Fruit fly (Drosophila melanogaster) whole organism, embryonic: Measurements from ENCODE around the gene Leash.

ENCODE experiments used
- Atf3 ChIP-seq: fragments of 200-800 bp; sonication (Bioruptor generic); optimal IDR thresholded peaks from 3 replicates; lab custom pipeline; 2016; ENCODE audit warnings: missing biosample characterization, missing genetic modification characterization
- Atf6 ChIP-seq: fragments of 200-800 bp; sonication (Bioruptor generic); IDR thresholded peaks from 2 replicates; pipeline ENCODE4 v1.3.6; 2022; ENCODE audit warnings: missing biosample characterization, missing genetic modification characterization
- Awh ChIP-seq: fragments of 200-800 bp; sonication (Bioruptor generic); IDR thresholded peaks from 2 replicates; pipeline ENCODE4, ENCODE4 v1.3.6; 2022; ENCODE audit warnings: missing biosample characterization, missing genetic modification characterization
- CG10321 ChIP-seq: fragments of 200-800 bp; sonication (Bioruptor generic); IDR thresholded peaks from 2 replicates; pipeline ENCODE4 v1.3.6; 2022; ENCODE audit warnings: missing biosample characterization, missing genetic modification characterization
- CG12219 ChIP-seq: fragments of 200-800 bp; sonication (Bioruptor generic); optimal IDR thresholded peaks from 3 replicates; lab custom pipeline; 2018; ENCODE audit warnings: missing biosample characterization, mild to moderate bottlenecking, missing genetic modification characterization
- CG12391 ChIP-seq: fragments of 200-800 bp; sonication (Bioruptor generic); optimal IDR thresholded peaks from 3 replicates; lab custom pipeline; 2018; ENCODE audit warnings: missing biosample characterization, mild to moderate bottlenecking, missing genetic modification characterization, moderate library complexity
- CG13123 ChIP-seq: fragments of 200-800 bp; sonication (Bioruptor generic); optimal IDR thresholded peaks from 2 replicates; lab custom pipeline; 2016; ENCODE audit warnings: missing biosample characterization, missing genetic modification characterization
- CG13775 ChIP-seq: fragments of 200-800 bp; sonication (Bioruptor generic); optimal IDR thresholded peaks from 3 replicates; lab custom pipeline; 2017; ENCODE audit warnings: missing biosample characterization, mild to moderate bottlenecking, missing genetic modification characterization
- CG13894 ChIP-seq: fragments of 200-800 bp; sonication (Bioruptor generic); optimal IDR thresholded peaks from 3 replicates; lab custom pipeline; 2018; ENCODE audit warnings: missing biosample characterization, mild to moderate bottlenecking, missing genetic modification characterization, moderate library complexity
- CG14014 ChIP-seq: fragments of 200-800 bp; sonication (Bioruptor generic); IDR thresholded peaks from 2 replicates; pipeline ENCODE4 v1.3.6; 2022; ENCODE audit warnings: missing biosample characterization, missing genetic modification characterization
- CG14667 ChIP-seq: fragments of 200-800 bp; sonication (Bioruptor generic); IDR thresholded peaks from 2 replicates; pipeline ENCODE4 v1.3.6; 2022; ENCODE audit warnings: missing biosample characterization, missing genetic modification characterization
- CG15479 ChIP-seq: fragments of 200-800 bp; sonication (Bioruptor generic); optimal IDR thresholded peaks from 3 replicates; lab custom pipeline; 2019; ENCODE audit warnings: missing biosample characterization, mild to moderate bottlenecking, missing genetic modification characterization, moderate library complexity
- CG16815 ChIP-seq: fragments of 200-800 bp; sonication (Bioruptor generic); optimal IDR thresholded peaks from 3 replicates; lab custom pipeline; 2017; ENCODE audit warnings: missing biosample characterization, mild to moderate bottlenecking, missing genetic modification characterization
- CG2678 ChIP-seq: fragments of 200-800 bp; sonication (Bioruptor generic); optimal IDR thresholded peaks from 3 replicates; lab custom pipeline; 2019; ENCODE audit warnings: missing biosample characterization, mild to moderate bottlenecking, missing genetic modification characterization, moderate library complexity
- CG30020 ChIP-seq: fragments of 200-800 bp; optimal IDR thresholded peaks from 2 replicates; lab custom pipeline; 2019; ENCODE audit warnings: missing biosample characterization, mild to moderate bottlenecking, missing genetic modification characterization, moderate library complexity
- CG33557 ChIP-seq: fragments of 200-800 bp; sonication (Bioruptor generic); optimal IDR thresholded peaks from 2 replicates; lab custom pipeline; 2019; ENCODE audit warnings: missing biosample characterization, mild to moderate bottlenecking, missing genetic modification characterization, moderate library complexity
- CG34376 ChIP-seq: fragments of 200-800 bp; sonication (Bioruptor generic); optimal IDR thresholded peaks from 2 replicates; lab custom pipeline; 2018; ENCODE audit warnings: missing biosample characterization, mild to moderate bottlenecking, missing genetic modification characterization
- CG6683 ChIP-seq: fragments of 200-800 bp; sonication (Bioruptor generic); optimal IDR thresholded peaks from 2 replicates; lab custom pipeline; 2017; ENCODE audit warnings: missing biosample characterization, mild to moderate bottlenecking, missing genetic modification characterization, missing genetic modification reagents
- CG6813 ChIP-seq: fragments of 200-800 bp; sonication (Bioruptor generic); optimal IDR thresholded peaks from 2 replicates; lab custom pipeline; 2017; ENCODE audit warnings: missing biosample characterization, missing genetic modification characterization, mild to moderate bottlenecking, moderate library complexity, missing genetic modification reagents
- CG7839 ChIP-seq: fragments of 200-800 bp; sonication (Bioruptor generic); optimal IDR thresholded peaks from 3 replicates; lab custom pipeline; 2018; ENCODE audit warnings: missing biosample characterization, mild to moderate bottlenecking, missing genetic modification characterization, moderate library complexity
- CG9609 ChIP-seq: fragments of 200-800 bp; sonication (Bioruptor generic); optimal IDR thresholded peaks from 3 replicates; lab custom pipeline; 2016; ENCODE audit warnings: missing biosample characterization, missing genetic modification characterization
- D19B ChIP-seq: fragments of 200-800 bp; sonication (Bioruptor generic); optimal IDR thresholded peaks from 2 replicates; lab custom pipeline; 2017; ENCODE audit warnings: missing biosample characterization, mild to moderate bottlenecking, missing genetic modification characterization
- Deaf1 ChIP-seq: fragments of 200-800 bp; optimal IDR thresholded peaks from 3 replicates; lab custom pipeline; 2019; ENCODE audit warnings: missing biosample characterization, mild to moderate bottlenecking, missing genetic modification characterization, moderate library complexity
- Dref ChIP-seq: fragments of 200-800 bp; sonication (Bioruptor generic); IDR thresholded peaks from 2 replicates; pipeline ENCODE4 v1.3.6; 2022; ENCODE audit warnings: missing biosample characterization, missing genetic modification characterization
- HmgD ChIP-seq: fragments of 200-800 bp; sonication (Bioruptor generic); optimal IDR thresholded peaks from 3 replicates; lab custom pipeline; 2016; ENCODE audit warnings: missing biosample characterization, missing genetic modification characterization
- Hmr ChIP-seq: fragments of 200-800 bp; sonication (Bioruptor generic); optimal IDR thresholded peaks from 3 replicates; lab custom pipeline; 2017; ENCODE audit warnings: mild to moderate bottlenecking, missing biosample characterization, missing genetic modification reagents, missing genetic modification characterization
- Oli ChIP-seq: fragments of 200-800 bp; sonication (Bioruptor generic); optimal IDR thresholded peaks from 2 replicates; lab custom pipeline; 2018; ENCODE audit warnings: missing biosample characterization, mild to moderate bottlenecking, missing genetic modification characterization, moderate library complexity
- Opbp ChIP-seq: fragments of 200-800 bp; sonication (Bioruptor generic); IDR thresholded peaks from 3 replicates; pipeline ENCODE4 v1.3.6; 2022; ENCODE audit warnings: missing biosample characterization, missing genetic modification characterization; ENCODE audit not compliant: partially characterized antibody
- Side ChIP-seq: fragments of 200-800 bp; sonication (Bioruptor generic); optimal IDR thresholded peaks from 2 replicates; lab custom pipeline; 2016; ENCODE audit warnings: missing biosample characterization, missing genetic modification characterization
- Trl ChIP-seq, 3 experiments: fragments of >200 bp in 2 of 3; fragments of 200-800 bp in 1 of 3; sonication (Bioruptor generic) in 1 of 3; optimal IDR thresholded peaks; 2 replicates in 1 of 3; 3 replicates in 2 of 3; lab custom pipeline; 2016 to 2017; ENCODE audit warnings: missing biosample characterization in 1 of 3, missing genetic modification characterization in 1 of 3
- ab ChIP-seq: fragments of 200-800 bp; sonication (Bioruptor generic); optimal IDR thresholded peaks from 2 replicates; lab custom pipeline; 2016; ENCODE audit warnings: missing biosample characterization, missing genetic modification characterization
- abd-A ChIP-seq: fragments of 200-800 bp; sonication (Bioruptor generic); optimal IDR thresholded peaks from 3 replicates; lab custom pipeline; 2019; ENCODE audit warnings: missing biosample characterization, mild to moderate bottlenecking, missing genetic modification characterization, moderate library complexity
- dati ChIP-seq: fragments of 200-800 bp; sonication (Bioruptor generic); IDR thresholded peaks from 2 replicates; pipeline ENCODE4 v1.3.6; 2022; ENCODE audit warnings: missing biosample characterization, missing genetic modification characterization
- dysf ChIP-seq: fragments of 200-800 bp; sonication (Bioruptor generic); IDR thresholded peaks from 3 replicates; pipeline ENCODE4 v1.3.6; 2022; ENCODE audit warnings: missing biosample characterization, missing genetic modification characterization
- esg ChIP-seq: fragments of 200-800 bp; sonication (Bioruptor generic); conservative IDR thresholded peaks from 2 replicates; pipeline ENCODE4 v1.3.6; 2022; ENCODE audit warnings: missing biosample characterization, missing genetic modification characterization
- eve ChIP-seq, 2 experiments: fragments of >200 bp; optimal IDR thresholded peaks; 2 replicates each; lab custom pipeline; 2017; ENCODE audit warnings: missing biosample characterization in 2 of 2, missing genetic modification characterization in 2 of 2
- fd3F ChIP-seq: fragments of 200-800 bp; sonication (Bioruptor generic); optimal IDR thresholded peaks from 2 replicates; lab custom pipeline; 2018; ENCODE audit warnings: missing biosample characterization, mild to moderate bottlenecking, missing genetic modification characterization, moderate library complexity
- fd96Cb ChIP-seq: fragments of 200-800 bp; sonication (Bioruptor generic); optimal IDR thresholded peaks from 2 replicates; lab custom pipeline; 2018; ENCODE audit warnings: missing biosample characterization, mild to moderate bottlenecking, missing genetic modification characterization, moderate library complexity
- ftz-f1 ChIP-seq: fragments of 200-800 bp; sonication (Bioruptor generic); optimal IDR thresholded peaks from 2 replicates; lab custom pipeline; 2016; ENCODE audit warnings: missing biosample characterization, missing genetic modification characterization
- h ChIP-seq: fragments of >200 bp; optimal IDR thresholded peaks from 2 replicates; lab custom pipeline; 2017
- ind ChIP-seq: fragments of 200-800 bp; sonication (Bioruptor generic); optimal IDR thresholded peaks from 3 replicates; lab custom pipeline; 2016; ENCODE audit warnings: missing biosample characterization, missing genetic modification characterization
- nerfin-2 ChIP-seq: fragments of 200-800 bp; sonication (Bioruptor generic); IDR thresholded peaks from 2 replicates; pipeline ENCODE4 v1.3.6; 2022; ENCODE audit warnings: missing biosample characterization, missing genetic modification characterization; ENCODE audit not compliant: partially characterized antibody
- pita ChIP-seq: fragments of 200-800 bp; sonication (Bioruptor generic); optimal IDR thresholded peaks from 2 replicates; lab custom pipeline; 2017; ENCODE audit warnings: missing biosample characterization, mild to moderate bottlenecking, missing genetic modification characterization
- row ChIP-seq: fragments of 200-800 bp; sonication (Bioruptor generic); IDR thresholded peaks from 3 replicates; pipeline ENCODE4 v1.3.6; 2022; ENCODE audit warnings: missing biosample characterization, missing genetic modification characterization
- sim ChIP-seq: fragments of 200-800 bp; sonication (Bioruptor generic); IDR thresholded peaks from 2 replicates; pipeline ENCODE4 v1.3.6; 2022; ENCODE audit warnings: missing biosample characterization, missing genetic modification characterization
- slou ChIP-seq: fragments of 200-800 bp; sonication (Bioruptor generic); optimal IDR thresholded peaks from 3 replicates; lab custom pipeline; 2016; ENCODE audit warnings: missing biosample characterization, missing genetic modification characterization
- stwl ChIP-seq: fragments of 200-800 bp; sonication (Bioruptor generic); optimal IDR thresholded peaks from 3 replicates; lab custom pipeline; 2018; ENCODE audit warnings: missing biosample characterization, mild to moderate bottlenecking, missing genetic modification characterization, moderate library complexity
- vnd ChIP-seq: fragments of 200-800 bp; sonication (Bioruptor generic); IDR thresholded peaks from 3 replicates; pipeline ENCODE4 v1.3.6; 2022; ENCODE audit warnings: missing biosample characterization, missing genetic modification characterization; ENCODE audit not compliant: partially characterized antibody

Gene Leash

DNA sequence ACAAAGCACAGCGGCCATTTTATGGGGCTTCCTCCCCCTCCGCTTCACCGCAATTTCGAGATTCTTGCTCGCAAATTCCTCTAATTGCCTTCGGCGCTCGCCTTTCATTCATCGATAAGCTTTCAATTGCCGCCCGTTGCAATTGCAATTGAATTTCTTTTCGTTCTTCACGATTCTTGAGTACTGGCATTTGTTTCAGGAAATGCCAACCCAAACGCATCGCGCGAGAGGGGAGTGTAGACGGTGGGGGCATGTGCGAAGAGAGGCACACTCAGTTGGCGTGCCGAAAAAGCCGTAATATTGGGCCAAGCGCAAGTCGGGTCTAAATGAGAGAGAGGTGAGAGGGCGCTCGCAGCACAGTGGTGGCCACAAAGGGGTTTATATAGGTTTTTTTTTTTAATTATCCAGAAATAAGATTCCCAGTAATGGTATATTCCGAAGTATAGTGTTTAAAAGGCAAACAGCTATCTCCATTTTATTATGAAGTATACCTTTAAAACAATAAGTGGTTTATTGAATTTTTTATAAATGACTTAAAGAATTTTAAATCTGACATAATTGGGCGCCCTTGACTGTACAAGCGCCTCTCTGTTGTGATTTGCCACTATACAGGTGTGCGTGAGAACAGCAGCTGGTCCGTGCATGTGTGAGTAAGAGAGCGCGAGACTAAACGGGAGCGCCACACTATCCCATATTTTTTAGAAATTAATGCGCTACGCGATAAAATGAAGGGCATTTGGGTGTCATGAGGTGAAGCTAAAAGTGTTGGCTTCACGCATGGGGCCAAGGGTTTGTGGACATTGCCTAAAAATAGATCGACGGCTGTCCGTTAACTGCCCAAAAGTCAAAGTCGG is 1.3 kb downstream of the Leash start (continued):
- TF ChIP-seq Deaf1 (peak; percentile 48), slou (GFP tag; lab: Kevin White, UChicago) (peak; percentile 87), pita (GFP tag; lab: Kevin White, UChicago) (no peak), fd96Cb (tag; lab: Kevin White, UChicago) (peak; percentile 74), CG16815 (peak; percentile 85), HmgD (GFP tag; lab: Kevin White, UChicago) (no peak), Atf3 (GFP tag; lab: Kevin White, UChicago) (peak; percentile 48), nerfin-2 (0 out of 2 replicates have a peak, but pooled peaks have one; percentile 28), CG14014 (GFP tag; lab: Robert Waterston, UW) (peak; percentile 87), Oli (peak; percentile 91), Trl (optimal IDR thresholded peaks at IDR 0.05; lab: Kevin White, UChicago) (peak; percentile 79 to 96), Trl (GFP tag; optimal IDR thresholded peaks at IDR 0.05; lab: Kevin White, UChicago) (peak; percentile 84), CG6683 (GFP tag; lab: Kevin White, UChicago) (peak; percentile 91), h (lab: Kevin White, UChicago) (no peak), row (GFP tag; lab: Robert Waterston, UW) (peak; percentile 98), Atf6 (peak; percentile 92), stwl (tag; lab: Kevin White, UChicago) (no peak), CG12219 (GFP tag; lab: Kevin White, UChicago) (peak; percentile 83), dati (GFP tag; lab: Robert Waterston, UW) (peak; percentile 40; the same call in 1 of the 2 replicates), esg (peak; percentile 86), Awh (GFP tag; lab: Robert Waterston, UW) (peak; percentile 73), dysf (GFP tag; lab: Robert Waterston, UW) (peak; percentile 93), vnd (no peak), ab (GFP tag; lab: Kevin White, UChicago) (peak; percentile 25), Opbp (GFP tag; lab: Robert Waterston, UW) (no peak), CG14667 (GFP tag; lab: Robert Waterston, UW) (peak; percentile 75), CG6813 (peak; percentile 91), CG15479 (no peak), CG13894 (tag; lab: Kevin White, UChicago) (peak; percentile 94), CG13123 (GFP tag; lab: Kevin White, UChicago) (peak; percentile 45), Side (peak; percentile 91), Hmr (GFP tag; lab: Kevin White, UChicago) (peak; percentile 96), sim (GFP tag; lab: Robert Waterston, UW) (no peak), CG30020 (tag; lab: Kevin White, UChicago) (peak; percentile 41), CG10321 (no peak; the same call in 1 of the 2 replicates), ind (peak; percentile 77), CG2678 (tag; lab: Kevin White, UChicago) (peak; percentile 95), CG7839 (tag; lab: Kevin White, UChicago) (peak; percentile 92), CG34376 (GFP tag; lab: Kevin White, UChicago) (peak; percentile 94), CG13775 (GFP tag; lab: Kevin White, UChicago) (peak; percentile 89), ftz-f1 (GFP tag; lab: Kevin White, UChicago) (peak; percentile 58), Dref (GFP tag; lab: Robert Waterston, UW) (no peak), CG12391 (peak; percentile 94), CG33557 (peak; percentile 84), abd-A (tag; lab: Kevin White, UChicago) (peak; percentile 86), CG9609 (GFP tag; lab: Kevin White, UChicago) (peak; percentile 70), fd3F (GFP tag; lab: Kevin White, UChicago) (peak; percentile 77), D19B (GFP tag; lab: Kevin White, UChicago) (peak; percentile 73), eve (GFP tag; optimal IDR thresholded peaks at IDR 0.05; lab: Kevin White, UChicago) (no peak)
